Worm (Caenorhabditis elegans): Measurements from ENCODE around the gene srab-1.

The srab-1 gene

ce11 chrV:5067390-5067789 is 34.5 kb downstream of the srab-1 start:
- TF ChIP-seq madf-9 (GFP tag; conservative IDR thresholded peaks at IDR 0.05) (no peak), unc-39 (tag; optimal IDR thresholded peaks at IDR 0.05) (no peak), mdl-1 (tag; optimal IDR thresholded peaks at IDR 0.05) (peak in 1 of 2 experiments; percentile 28), ctbp-1 (GFP tag; IDR thresholded peaks at IDR 0.05) (no peak), F10B5.3 (tag; optimal IDR thresholded peaks at IDR 0.05) (no peak), aha-1 (tag) (no peak), snpc-1.2 (GFP tag; IDR thresholded peaks at IDR 0.05) (no peak), dmd-8 (GFP tag; IDR thresholded peaks at IDR 0.05) (no peak), php-3 (GFP tag; IDR thresholded peaks at IDR 0.05) (peak; percentile 57; the same call in 1 of the 2 replicates), tag-97 (GFP tag; IDR thresholded peaks at IDR 0.05) (no peak), jun-1 (tag; optimal IDR thresholded peaks at IDR 0.05) (no peak), lin-15B (tag; optimal IDR thresholded peaks at IDR 0.05) (no peak), spr-1 (tag; optimal IDR thresholded peaks at IDR 0.05) (no peak), T20F7.1 (GFP tag; optimal IDR thresholded peaks at IDR 0.05) (peak; percentile 41), fos-1 (tag; optimal IDR thresholded peaks at IDR 0.05) (no peak), pqm-1 (tag; optimal IDR thresholded peaks at IDR 0.05) (peak; percentile 89), daf-16 (GFP tag; optimal IDR thresholded peaks at IDR 0.05) (no peak), daf-16 (tag; optimal IDR thresholded peaks at IDR 0.05) (peak; percentile 72), dmd-6 (GFP tag; IDR thresholded peaks at IDR 0.05) (peak; percentile 57), nhr-28 (tag; optimal IDR thresholded peaks at IDR 0.05) (peak; percentile 84), nhr-42 (GFP tag; IDR thresholded peaks at IDR 0.05) (no peak), ztf-7 (tag; optimal IDR thresholded peaks at IDR 0.05) (no peak), dve-1 (tag; optimal IDR thresholded peaks at IDR 0.05; ENCODE audit: insufficient read depth) (peak; percentile 70), daf-12 (tag; optimal IDR thresholded peaks at IDR 0.05) (no peak), mxl-2 (GFP tag; conservative IDR thresholded peaks at IDR 0.05) (no peak), Y75B8A.6 (GFP tag; IDR thresholded peaks at IDR 0.05) (no peak), hlh-11 (tag; optimal IDR thresholded peaks at IDR 0.05) (peak; percentile 43), dmd-9 (GFP tag; IDR thresholded peaks at IDR 0.05) (no peak), arid-1 (GFP tag; conservative IDR thresholded peaks at IDR 0.05) (no peak), nhr-77 (tag; optimal IDR thresholded peaks at IDR 0.05) (peak; percentile 47), rbr-2 (tag; optimal IDR thresholded peaks at IDR 0.05) (no peak), zfp-2 (tag; optimal IDR thresholded peaks at IDR 0.05) (no peak), ZK546.5 (tag; optimal IDR thresholded peaks at IDR 0.05) (no peak), lsy-2 (tag; optimal IDR thresholded peaks at IDR 0.05) (peak in 1 of 2 experiments; percentile 26), skn-1 (tag; optimal IDR thresholded peaks at IDR 0.05) (no peak), saeg-2 (GFP tag; IDR thresholded peaks at IDR 0.05) (no peak), mep-1 (tag; optimal IDR thresholded peaks at IDR 0.05) (no peak), nhr-25 (tag; optimal IDR thresholded peaks at IDR 0.05; ENCODE audit: borderline replicate concordance, insufficient read depth) (no peak), dpl-1 (GFP tag; optimal IDR thresholded peaks at IDR 0.05) (no peak), lin-39 (tag; optimal IDR thresholded peaks at IDR 0.05) (no peak)

- no peak for TF ChIP-seq lin-39 (tag; optimal IDR thresholded peaks at IDR 0.05)
- no peak for TF ChIP-seq ceh-32 (tag; optimal IDR thresholded peaks at IDR 0.05; ENCODE audit: poor library complexity)
- TF ChIP-seq nhr-48 (tag; optimal IDR thresholded peaks at IDR 0.05), result peak; percentile 43
- no peak for TF ChIP-seq Y75B8A.6 (GFP tag; IDR thresholded peaks at IDR 0.05)
- TF ChIP-seq nhr-11 (tag; optimal IDR thresholded peaks at IDR 0.05), result peak; percentile 85
- TF ChIP-seq D1046.2 (GFP tag; IDR thresholded peaks at IDR 0.05), result no peak
- TF ChIP-seq lsy-2 (tag; optimal IDR thresholded peaks at IDR 0.05), result peak; percentile 59 to 64
- no peak for TF ChIP-seq attf-4 (tag; optimal IDR thresholded peaks at IDR 0.05)
- TF ChIP-seq cey-2 (tag; optimal IDR thresholded peaks at IDR 0.05; ENCODE audit: borderline replicate concordance, insufficient read depth), result no peak
- no peak for TF ChIP-seq lir-3 (tag; optimal IDR thresholded peaks at IDR 0.05)
- TF ChIP-seq dmd-6 (GFP tag; IDR thresholded peaks at IDR 0.05), result peak; percentile 70
- peak; percentile 56; the same call in 1 of the 2 replicates for TF ChIP-seq hmg-1.1 (GFP tag; IDR thresholded peaks at IDR 0.05)
- TF ChIP-seq daf-8 (GFP tag; IDR thresholded peaks at IDR 0.05), result no peak
- TF ChIP-seq gei-8 (GFP tag; optimal IDR thresholded peaks at IDR 0.05), result no peak
- TF ChIP-seq T26A8.4 (GFP tag; IDR thresholded peaks at IDR 0.05), result no peak
- TF ChIP-seq arid-1 (GFP tag; conservative IDR thresholded peaks at IDR 0.05), result peak; percentile 44; the same call in 1 of the 2 replicates
- TF ChIP-seq F37D6.2 (tag; optimal IDR thresholded peaks at IDR 0.05), result peak; percentile 32
These were observed 37.0 kb downstream of the srab-1 start, which contains the start of gene mlk-1 for ce11 chrV:5064761-5065421. mlk-1 (minus strand) TSS chrV:5064811.
